Worm (Caenorhabditis elegans): ENCODE measurements around the gene catp-3.

catp-3 gene

ce11 chrV:8079813-8080212 lies 4.0 kb downstream of the catp-3 start:
- TF ChIP-seq ttx-3 (tag; optimal IDR thresholded peaks at IDR 0.05) (no peak), unc-86 (tag; optimal IDR thresholded peaks at IDR 0.05) (no peak), hlh-6 (tag; optimal IDR thresholded peaks at IDR 0.05) (no peak), unc-55 (GFP tag; optimal IDR thresholded peaks at IDR 0.05) (no peak), F13H6.1 (tag; optimal IDR thresholded peaks at IDR 0.05) (no peak), pros-1 (tag; optimal IDR thresholded peaks at IDR 0.05) (no peak), pax-1 (tag; optimal IDR thresholded peaks at IDR 0.05) (no peak), pag-3 (tag; optimal IDR thresholded peaks at IDR 0.05; ENCODE audit: borderline replicate concordance) (no peak), eyg-1 (tag; optimal IDR thresholded peaks at IDR 0.05) (no peak), tbx-2 (tag; optimal IDR thresholded peaks at IDR 0.05) (no peak), T23F11.4 (GFP tag; optimal IDR thresholded peaks at IDR 0.05) (no peak), rnt-1 (tag; optimal IDR thresholded peaks at IDR 0.05) (no peak), C38D4.7 (GFP tag; optimal IDR thresholded peaks at IDR 0.05) (no peak), hlh-8 (tag; optimal IDR thresholded peaks at IDR 0.05) (no peak), sdc-2 (tag; optimal IDR thresholded peaks at IDR 0.05) (no peak), elt-2 (tag; optimal IDR thresholded peaks at IDR 0.05) (no peak), pha-4 (tag; optimal IDR thresholded peaks at IDR 0.05) (no peak), unc-3 (GFP tag; conservative IDR thresholded peaks at IDR 0.05) (no peak), unc-3 (tag; optimal IDR thresholded peaks at IDR 0.05) (no peak), odd-2 (tag; optimal IDR thresholded peaks at IDR 0.05) (no peak)

ce11 chrV:8081579-8081978 lies 5.8 kb downstream of the catp-3 start, which contains the start of gene str-131:
Gene str-131 (minus strand): TSS chrV:8081679.
- TF ChIP-seq Y22D7AL.16 (tag; optimal IDR thresholded peaks at IDR 0.05) = no peak
- no peak for TF ChIP-seq dve-1 (tag; optimal IDR thresholded peaks at IDR 0.05)

ce11 chrV:8085141-8085540 lies 9.3 kb downstream of the catp-3 start, which contains the start of gene C09H5.7:
Gene C09H5.7 (minus strand): TSS chrV:8085241.
- no peak for TF ChIP-seq ttx-3 (tag; optimal IDR thresholded peaks at IDR 0.05)
- TF ChIP-seq hlh-15 (tag; optimal IDR thresholded peaks at IDR 0.05) = no peak
- no peak for TF ChIP-seq hlh-8 (tag; optimal IDR thresholded peaks at IDR 0.05)
- TF ChIP-seq ceh-18 (tag; optimal IDR thresholded peaks at IDR 0.05) = no peak
- TF ChIP-seq nhr-232 (tag; optimal IDR thresholded peaks at IDR 0.05) = no peak
- TF ChIP-seq mec-3 (tag; optimal IDR thresholded peaks at IDR 0.05; ENCODE audit: borderline replicate concordance) = no peak
- TF ChIP-seq pha-2 (tag; optimal IDR thresholded peaks at IDR 0.05) = no peak
- TF ChIP-seq sdc-2 (tag; optimal IDR thresholded peaks at IDR 0.05) = no peak
- TF ChIP-seq che-1 (tag; optimal IDR thresholded peaks at IDR 0.05) = no peak
- no peak for TF ChIP-seq nfya-1 (tag; optimal IDR thresholded peaks at IDR 0.05)
- TF ChIP-seq gmeb-2 (tag; optimal IDR thresholded peaks at IDR 0.05) = no peak
- TF ChIP-seq elt-4 (tag; optimal IDR thresholded peaks at IDR 0.05) = no peak
- no peak for TF ChIP-seq tbx-7 (tag; optimal IDR thresholded peaks at IDR 0.05)
- TF ChIP-seq ets-4 (tag; optimal IDR thresholded peaks at IDR 0.05) = no peak
- no peak for TF ChIP-seq madf-2 (tag; optimal IDR thresholded peaks at IDR 0.05)
- no peak for TF ChIP-seq tbx-2 (tag; optimal IDR thresholded peaks at IDR 0.05)
- no peak for TF ChIP-seq lim-6 (tag; optimal IDR thresholded peaks at IDR 0.05)

ce11 chrV:8090595-8090994 lies 14.8 kb downstream of the catp-3 start, which contains the start of gene str-130:
Gene str-130 (minus strand): TSS chrV:8090695.
- TF ChIP-seq C38D4.7 (GFP tag; optimal IDR thresholded peaks at IDR 0.05) (no peak), hlh-13 (GFP tag; optimal IDR thresholded peaks at IDR 0.05) (no peak), ceh-9 (tag; optimal IDR thresholded peaks at IDR 0.05) (no peak), pqm-1 (tag; optimal IDR thresholded peaks at IDR 0.05) (no peak), nhr-232 (tag; optimal IDR thresholded peaks at IDR 0.05) (no peak), hlh-15 (tag; optimal IDR thresholded peaks at IDR 0.05) (no peak), lim-6 (tag; optimal IDR thresholded peaks at IDR 0.05) (no peak), ceh-19 (GFP tag; optimal IDR thresholded peaks at IDR 0.05) (no peak), pag-3 (tag; optimal IDR thresholded peaks at IDR 0.05; ENCODE audit: borderline replicate concordance) (no peak), ceh-45 (GFP tag; IDR thresholded peaks at IDR 0.05) (no peak), F13H6.1 (tag; optimal IDR thresholded peaks at IDR 0.05) (no peak), pat-9 (tag; optimal IDR thresholded peaks at IDR 0.05) (no peak), ceh-18 (tag; optimal IDR thresholded peaks at IDR 0.05) (no peak), nfya-1 (tag; optimal IDR thresholded peaks at IDR 0.05) (no peak), ceh-31 (tag; optimal IDR thresholded peaks at IDR 0.05) (no peak), odd-2 (tag; optimal IDR thresholded peaks at IDR 0.05) (no peak), tbx-2 (tag; optimal IDR thresholded peaks at IDR 0.05) (no peak), T23F11.4 (GFP tag; optimal IDR thresholded peaks at IDR 0.05) (no peak), sdc-2 (tag; optimal IDR thresholded peaks at IDR 0.05) (no peak)
